Worm (Caenorhabditis elegans): ENCODE data around the gene nhr-126.

DNA sequence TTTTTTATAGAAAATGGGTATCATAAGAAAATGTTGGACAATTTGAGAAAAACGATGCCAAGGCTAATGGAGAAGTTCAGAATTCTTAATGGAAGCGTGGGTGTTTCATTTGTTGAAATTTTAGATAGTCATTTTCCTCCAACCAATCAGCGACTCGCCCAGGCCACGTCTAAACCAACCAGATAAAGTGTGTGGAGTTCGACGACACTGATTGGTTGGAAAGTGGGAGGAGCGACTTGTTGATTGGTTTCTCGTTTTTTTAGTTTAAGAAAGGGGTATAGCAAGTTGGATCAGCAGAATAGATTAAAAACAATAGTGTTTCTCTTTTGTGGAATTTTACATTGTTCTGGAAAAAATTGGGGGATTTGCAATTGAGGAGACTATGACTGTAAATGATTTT is 21.4 kb upstream of the nhr-126 start:
- TF ChIP-seq tbx-2 (tag; optimal IDR thresholded peaks at IDR 0.05) (no peak), elt-2 (tag; optimal IDR thresholded peaks at IDR 0.05) (no peak), unc-39 (tag; optimal IDR thresholded peaks at IDR 0.05) (no peak), daf-12 (tag; optimal IDR thresholded peaks at IDR 0.05) (no peak), nhr-23 (tag; optimal IDR thresholded peaks at IDR 0.05) (no peak), fkh-2 (tag; optimal IDR thresholded peaks at IDR 0.05) (no peak), ztf-11 (tag; optimal IDR thresholded peaks at IDR 0.05) (no peak)
